Worm (Caenorhabditis elegans) whole organism, late embryonic: ENCODE measurements around the gene snfc-5.

Source experiments
- elt-2 ChIP-seq: sonication (generic microtip); optimal IDR thresholded peaks from 2 replicates; lab custom pipeline; 2016; ENCODE audit warnings: missing genetic modification reagents, missing genetic modification characterization, missing compliant biosample characterization
- sox-2 ChIP-seq: fragments of 200-800 bp; sonication (Bioruptor generic); IDR thresholded peaks from 2 replicates; pipeline ENCODE4 v1.3.6; 2022; ENCODE audit warnings: missing genetic modification reagents, missing genetic modification characterization, missing compliant biosample characterization

DNA sequence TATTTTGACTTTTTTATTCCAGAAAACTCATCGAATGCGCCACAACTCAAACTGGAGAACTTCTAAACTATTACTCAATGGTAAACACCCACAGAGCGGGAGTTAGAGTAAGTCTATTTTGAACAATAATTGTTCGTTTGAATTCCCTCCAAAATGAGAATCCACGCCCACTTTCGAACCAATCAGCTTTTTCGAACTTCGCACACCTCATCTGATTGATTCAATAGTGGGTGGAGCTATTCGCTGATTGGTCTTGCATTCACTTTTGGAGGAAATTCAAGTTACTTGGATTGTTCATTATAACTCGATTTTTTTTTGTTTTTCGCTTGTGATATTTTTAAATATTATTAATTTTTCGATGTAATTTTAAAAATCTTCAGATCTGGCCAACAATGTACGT, 8.7 kb upstream of the snfc-5 start:
- TF ChIP-seq elt-2 (tag; lab: Kevin White, UChicago), result no peak
- no peak for TF ChIP-seq sox-2 (GFP tag; lab: Robert Waterston, UW)
